Worm (Caenorhabditis elegans) whole organism, L3 larva: ENCODE measurements around the gene F26G1.5.

ENCODE experiments used
- ceh-82 ChIP-seq: fragments of 150-350 bp; optimal IDR thresholded peaks from 2 replicates; lab custom pipeline; 2014; ENCODE audit warnings: missing biosample characterization, missing genetic modification characterization
- egl-27 ChIP-seq: sonication (generic microtip); optimal IDR thresholded peaks from 4 replicates; lab custom pipeline; 2017; ENCODE audit warnings: missing biosample characterization, missing genetic modification reagents, missing genetic modification characterization
- elt-1 ChIP-seq: fragments of 150-350 bp; optimal IDR thresholded peaks from 2 replicates; lab custom pipeline; 2014; ENCODE audit warnings: missing biosample characterization, missing genetic modification characterization
- elt-3 ChIP-seq, 3 experiments: fragments of 150-350 bp in 1 of 3; sonication (generic microtip) in 2 of 3; optimal IDR thresholded peaks; 2 replicates in 2 of 3; 4 replicates in 1 of 3; lab custom pipeline; 2014 to 2017; ENCODE audit warnings: missing biosample characterization in 3 of 3, missing genetic modification characterization in 3 of 3
- lin-39 ChIP-seq: fragments of 150-350 bp; optimal IDR thresholded peaks from 2 replicates; lab custom pipeline; 2018; ENCODE audit warnings: missing biosample characterization, missing genetic modification reagents, missing genetic modification characterization
- nhr-11 ChIP-seq: fragments of 150-350 bp; optimal IDR thresholded peaks from 2 replicates; lab custom pipeline; 2014; ENCODE audit warnings: missing biosample characterization, missing genetic modification characterization
- nhr-237 ChIP-seq: fragments of 150-350 bp; optimal IDR thresholded peaks from 2 replicates; lab custom pipeline; 2014; ENCODE audit warnings: missing biosample characterization, missing genetic modification characterization
- skn-1 ChIP-seq: fragments of 150-350 bp; optimal IDR thresholded peaks from 2 replicates; lab custom pipeline; 2014; ENCODE audit warnings: missing biosample characterization, missing genetic modification characterization
- snpc-4 ChIP-seq: fragments of 150-350 bp; optimal IDR thresholded peaks from 2 replicates; lab custom pipeline; 2014; ENCODE audit warnings: missing biosample characterization, missing genetic modification characterization
- unc-39 ChIP-seq: sonication (generic microtip); optimal IDR thresholded peaks from 4 replicates; lab custom pipeline; 2017; ENCODE audit warnings: missing biosample characterization, missing genetic modification characterization
- unc-62 ChIP-seq: fragments of 150-350 bp; sonication (generic microtip); optimal IDR thresholded peaks from 4 replicates; lab custom pipeline; 2014; ENCODE audit warnings: missing biosample characterization, missing genetic modification reagents, missing genetic modification characterization
- zag-1 ChIP-seq: fragments of 150-350 bp; optimal IDR thresholded peaks from 2 replicates; lab custom pipeline; 2014; ENCODE audit warnings: missing biosample characterization, missing genetic modification characterization
- ztf-4 ChIP-seq: fragments of 150-350 bp; optimal IDR thresholded peaks from 2 replicates; lab custom pipeline; 2014; ENCODE audit warnings: missing biosample characterization, missing genetic modification characterization

DNA sequence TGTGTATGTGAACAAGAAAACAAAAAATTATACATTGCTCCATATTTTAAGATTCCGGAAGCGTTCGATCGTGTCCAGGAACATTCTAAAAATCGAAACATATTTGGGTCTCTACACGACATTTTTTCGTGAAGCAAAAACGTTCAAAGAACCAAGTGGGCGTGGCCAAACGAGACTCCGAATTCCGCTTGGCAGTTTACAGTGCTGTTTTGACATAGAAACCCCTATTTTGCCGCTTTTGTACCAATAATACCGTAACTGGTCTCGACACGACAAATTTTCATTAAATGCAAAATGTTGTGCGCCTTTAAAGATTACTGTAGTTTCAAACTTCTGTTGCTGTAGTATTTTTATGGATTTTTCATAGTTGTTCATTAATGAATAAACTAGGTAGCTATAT lies 15.5 kb downstream of the F26G1.5 start:
- TF ChIP-seq elt-1 (tag; lab: Kevin White, UChicago) (no peak), snpc-4 (tag; lab: Kevin White, UChicago) (no peak), ceh-82 (tag; lab: Kevin White, UChicago) (no peak), egl-27 (tag; lab: Kevin White, UChicago) (no peak), nhr-237 (tag; lab: Kevin White, UChicago) (no peak), skn-1 (tag; lab: Kevin White, UChicago) (no peak), zag-1 (tag; lab: Kevin White, UChicago) (no peak), lin-39 (tag; lab: Kevin White, UChicago) (no peak), nhr-11 (tag; lab: Kevin White, UChicago) (no peak), unc-39 (tag; lab: Kevin White, UChicago) (no peak), elt-3 (tag; optimal IDR thresholded peaks at IDR 0.05; lab: Kevin White, UChicago) (no peak), unc-62 (GFP tag; lab: Kevin White, UChicago) (no peak), ztf-4 (tag; lab: Kevin White, UChicago) (no peak)
